Fruit fly (Drosophila melanogaster) whole organism, embryonic: Measurements from ENCODE around the gene CG12016.

Experiments
- Ada2b ChIP-seq: fragments of 200-800 bp; sonication (Bioruptor generic); IDR thresholded peaks from 2 replicates; pipeline ENCODE4 v1.3.6; 2022; ENCODE audit warnings: missing biosample characterization, missing genetic modification characterization
- B-H2 ChIP-seq: fragments of 200-800 bp; sonication (Bioruptor generic); optimal IDR thresholded peaks from 2 replicates; lab custom pipeline; 2018; ENCODE audit warnings: missing biosample characterization, mild to moderate bottlenecking, missing genetic modification characterization
- Bgb ChIP-seq: fragments of 200-800 bp; sonication (Bioruptor generic); IDR thresholded peaks from 2 replicates; pipeline ENCODE4 v1.3.6; 2022; ENCODE audit warnings: missing biosample characterization, missing genetic modification characterization; ENCODE audit not compliant: partially characterized antibody
- CG11247 ChIP-seq: fragments of 200-800 bp; sonication (Bioruptor generic); IDR thresholded peaks from 2 replicates; pipeline ENCODE4 v1.3.6; 2022; ENCODE audit warnings: missing biosample characterization, missing genetic modification characterization
- CG13287 ChIP-seq: fragments of 200-800 bp; sonication (Bioruptor generic); IDR thresholded peaks from 2 replicates; pipeline ENCODE4 v1.3.6; 2022; ENCODE audit warnings: missing biosample characterization, missing genetic modification characterization; ENCODE audit not compliant: partially characterized antibody
- CG14667 ChIP-seq: fragments of 200-800 bp; sonication (Bioruptor generic); IDR thresholded peaks from 2 replicates; pipeline ENCODE4 v1.3.6; 2022; ENCODE audit warnings: missing biosample characterization, missing genetic modification characterization
- CG15479 ChIP-seq: fragments of 200-800 bp; sonication (Bioruptor generic); optimal IDR thresholded peaks from 3 replicates; lab custom pipeline; 2019; ENCODE audit warnings: missing biosample characterization, mild to moderate bottlenecking, missing genetic modification characterization, moderate library complexity
- CG15601 ChIP-seq: fragments of 200-800 bp; sonication (Bioruptor generic); optimal IDR thresholded peaks from 3 replicates; lab custom pipeline; 2019; ENCODE audit warnings: missing biosample characterization, mild to moderate bottlenecking, missing genetic modification characterization, moderate library complexity
- CG2875 ChIP-seq: fragments of 200-800 bp; sonication (Bioruptor generic); optimal IDR thresholded peaks from 2 replicates; lab custom pipeline; 2017; ENCODE audit warnings: missing biosample characterization, mild to moderate bottlenecking, missing genetic modification characterization, missing genetic modification reagents
- CG3163 ChIP-seq: fragments of 200-800 bp; sonication (Bioruptor generic); optimal IDR thresholded peaks from 3 replicates; lab custom pipeline; 2016; ENCODE audit warnings: missing biosample characterization, missing genetic modification characterization
- CG4328 ChIP-seq: fragments of 200-800 bp; sonication (Bioruptor generic); optimal IDR thresholded peaks from 3 replicates; lab custom pipeline; 2017; ENCODE audit warnings: missing biosample characterization, missing genetic modification reagents, missing genetic modification characterization
- CG5180 ChIP-seq: fragments of 200-800 bp; sonication (Bioruptor generic); optimal IDR thresholded peaks from 3 replicates; lab custom pipeline; 2017; ENCODE audit warnings: missing biosample characterization, missing genetic modification characterization, mild to moderate bottlenecking, moderate library complexity, missing genetic modification reagents
- CG7928 ChIP-seq: fragments of 200-800 bp; sonication (Bioruptor generic); optimal IDR thresholded peaks from 2 replicates; lab custom pipeline; 2017; ENCODE audit warnings: missing biosample characterization, mild to moderate bottlenecking, missing genetic modification characterization
- CG7987 ChIP-seq: fragments of 200-800 bp; sonication (Bioruptor generic); optimal IDR thresholded peaks from 2 replicates; lab custom pipeline; 2018; ENCODE audit warnings: missing biosample characterization, mild to moderate bottlenecking, missing genetic modification characterization, moderate library complexity
- CG9727 ChIP-seq: fragments of 200-800 bp; sonication (Bioruptor generic); optimal IDR thresholded peaks from 3 replicates; lab custom pipeline; 2017; ENCODE audit warnings: missing biosample characterization, mild to moderate bottlenecking, missing genetic modification characterization
- CTCF ChIP-seq: fragments of 200-800 bp; sonication (Bioruptor generic); optimal IDR thresholded peaks from 2 replicates; lab custom pipeline; 2017; ENCODE audit warnings: missing biosample characterization, mild to moderate bottlenecking, missing genetic modification characterization, moderate library complexity
- CkIIα-i1 ChIP-seq: fragments of 200-800 bp; sonication (Bioruptor generic); IDR thresholded peaks from 2 replicates; pipeline ENCODE4 v1.3.6; 2022; ENCODE audit warnings: missing biosample characterization, missing genetic modification characterization
- CoRest ChIP-seq: fragments of 200-800 bp; sonication (Bioruptor generic); optimal IDR thresholded peaks from 3 replicates; lab custom pipeline; 2018; ENCODE audit warnings: missing biosample characterization, mild to moderate bottlenecking, missing genetic modification characterization, moderate library complexity
- Dbx ChIP-seq: fragments of 200-800 bp; sonication (Bioruptor generic); IDR thresholded peaks from 3 replicates; pipeline ENCODE4 v1.3.6; 2022; ENCODE audit warnings: missing biosample characterization, missing genetic modification characterization
- Doc3 ChIP-seq: fragments of 200-800 bp; sonication (Bioruptor generic); IDR thresholded peaks from 3 replicates; pipeline ENCODE4 v1.3.6; 2022; ENCODE audit warnings: missing biosample characterization, missing genetic modification characterization; ENCODE audit not compliant: partially characterized antibody
- Dp ChIP-seq: fragments of 200-800 bp; sonication (Bioruptor generic); optimal IDR thresholded peaks from 2 replicates; lab custom pipeline; 2018; ENCODE audit warnings: missing biosample characterization, mild to moderate bottlenecking, missing genetic modification characterization, moderate library complexity
- E2f2 ChIP-seq: fragments of 200-800 bp; sonication (Bioruptor generic); IDR thresholded peaks from 2 replicates; pipeline ENCODE4 v1.3.6; 2022; ENCODE audit warnings: missing biosample characterization, missing genetic modification characterization
- H15 ChIP-seq: fragments of 200-800 bp; sonication (Bioruptor generic); IDR thresholded peaks from 3 replicates; pipeline ENCODE4 v1.3.6; 2022; ENCODE audit warnings: missing biosample characterization, missing genetic modification characterization
- Hand ChIP-seq: fragments of 200-800 bp; sonication (Bioruptor generic); optimal IDR thresholded peaks from 2 replicates; lab custom pipeline; 2017; ENCODE audit warnings: mild to moderate bottlenecking, missing biosample characterization, missing genetic modification reagents, missing genetic modification characterization
- Lhr ChIP-seq: fragments of 200-800 bp; sonication (Bioruptor generic); optimal IDR thresholded peaks from 3 replicates; lab custom pipeline; 2017; ENCODE audit warnings: mild to moderate bottlenecking, missing biosample characterization, missing genetic modification reagents, missing genetic modification characterization
- Meics ChIP-seq: fragments of 200-800 bp; sonication (Bioruptor generic); optimal IDR thresholded peaks from 2 replicates; lab custom pipeline; 2017; ENCODE audit warnings: missing biosample characterization, mild to moderate bottlenecking, missing genetic modification characterization
- NC2α ChIP-seq: fragments of 200-800 bp; sonication (Bioruptor generic); optimal IDR thresholded peaks from 2 replicates; lab custom pipeline; 2016; ENCODE audit warnings: missing biosample characterization, missing genetic modification characterization
- Opbp ChIP-seq: fragments of 200-800 bp; sonication (Bioruptor generic); IDR thresholded peaks from 3 replicates; pipeline ENCODE4 v1.3.6; 2022; ENCODE audit warnings: missing biosample characterization, missing genetic modification characterization; ENCODE audit not compliant: partially characterized antibody
- Pdp1 ChIP-seq, 2 experiments: fragments of 200-800 bp; sonication (Bioruptor generic); optimal IDR thresholded peaks; 3 replicates each; lab custom pipeline; 2016; ENCODE audit warnings: missing biosample characterization in 2 of 2, missing genetic modification characterization in 2 of 2, mild to moderate bottlenecking in 1 of 2, moderate library complexity in 1 of 2
- Trl ChIP-seq, 3 experiments: fragments of >200 bp in 2 of 3; fragments of 200-800 bp in 1 of 3; sonication (Bioruptor generic) in 1 of 3; optimal IDR thresholded peaks; 2 replicates in 1 of 3; 3 replicates in 2 of 3; lab custom pipeline; 2016 to 2017; ENCODE audit warnings: missing biosample characterization in 1 of 3, missing genetic modification characterization in 1 of 3
- bbx ChIP-seq: fragments of 200-800 bp; sonication (Bioruptor generic); IDR thresholded peaks from 2 replicates; pipeline ENCODE4 v1.3.6; 2022; ENCODE audit warnings: missing biosample characterization, missing genetic modification characterization; ENCODE audit not compliant: partially characterized antibody
- btn ChIP-seq: fragments of 200-800 bp; sonication (Bioruptor generic); optimal IDR thresholded peaks from 2 replicates; lab custom pipeline; 2016; ENCODE audit warnings: missing biosample characterization, missing genetic modification characterization
- dmrt99B ChIP-seq: fragments of 200-800 bp; sonication (Bioruptor generic); optimal IDR thresholded peaks from 2 replicates; lab custom pipeline; 2018; ENCODE audit warnings: missing biosample characterization, mild to moderate bottlenecking, missing genetic modification characterization, moderate library complexity
- emc ChIP-seq: fragments of 200-800 bp; sonication (Bioruptor generic); optimal IDR thresholded peaks from 2 replicates; lab custom pipeline; 2016; ENCODE audit warnings: missing biosample characterization, missing genetic modification characterization
- fru ChIP-seq: fragments of >200 bp; optimal IDR thresholded peaks from 2 replicates; lab custom pipeline; 2017
- ftz-f1 ChIP-seq: fragments of 200-800 bp; sonication (Bioruptor generic); optimal IDR thresholded peaks from 2 replicates; lab custom pipeline; 2016; ENCODE audit warnings: missing biosample characterization, missing genetic modification characterization
- gcm2 ChIP-seq: fragments of 200-800 bp; sonication (Bioruptor generic); optimal IDR thresholded peaks from 2 replicates; lab custom pipeline; 2016; ENCODE audit warnings: missing biosample characterization, missing genetic modification characterization
- grau ChIP-seq: fragments of 200-800 bp; optimal IDR thresholded peaks from 3 replicates; lab custom pipeline; 2019; ENCODE audit warnings: missing biosample characterization, mild to moderate bottlenecking, missing genetic modification characterization, moderate library complexity
- grn ChIP-seq: fragments of 200-800 bp; sonication (Bioruptor generic); optimal IDR thresholded peaks from 3 replicates; lab custom pipeline; 2017; ENCODE audit warnings: missing biosample characterization, missing genetic modification characterization
- insv ChIP-seq, 2 experiments: fragments of 200-800 bp; sonication (Bioruptor generic); optimal IDR thresholded peaks; 3 replicates each; lab custom pipeline; 2016 to 2018; ENCODE audit warnings: missing biosample characterization in 2 of 2, missing genetic modification characterization in 2 of 2
- jing ChIP-seq: fragments of 200-800 bp; sonication (Bioruptor generic); optimal IDR thresholded peaks from 2 replicates; lab custom pipeline; 2018; ENCODE audit warnings: missing biosample characterization, mild to moderate bottlenecking, missing genetic modification characterization
- ken ChIP-seq: fragments of 200-800 bp; sonication (Bioruptor generic); IDR thresholded peaks from 3 replicates; pipeline ENCODE4 v1.3.6; 2022; ENCODE audit warnings: missing biosample characterization, missing genetic modification characterization
- kni ChIP-seq: fragments of 200-800 bp; sonication (Bioruptor generic); optimal IDR thresholded peaks from 3 replicates; lab custom pipeline; 2017; ENCODE audit warnings: mild to moderate bottlenecking, missing biosample characterization, missing genetic modification reagents, missing genetic modification characterization
- pho ChIP-seq: fragments of 200-800 bp; sonication (Bioruptor generic); optimal IDR thresholded peaks from 2 replicates; lab custom pipeline; 2016; ENCODE audit warnings: missing biosample characterization, missing genetic modification characterization
- pita ChIP-seq: fragments of 200-800 bp; sonication (Bioruptor generic); optimal IDR thresholded peaks from 2 replicates; lab custom pipeline; 2017; ENCODE audit warnings: missing biosample characterization, mild to moderate bottlenecking, missing genetic modification characterization
- rib ChIP-seq: fragments of 200-800 bp; sonication (Bioruptor generic); IDR thresholded peaks from 2 replicates; pipeline ENCODE4 v1.3.6; 2022; ENCODE audit warnings: missing biosample characterization, missing genetic modification characterization
- so ChIP-seq: fragments of 200-800 bp; sonication (Bioruptor generic); IDR thresholded peaks from 3 replicates; pipeline ENCODE4 v1.3.6; 2022; ENCODE audit warnings: missing biosample characterization, missing genetic modification characterization
- stwl ChIP-seq: fragments of 200-800 bp; sonication (Bioruptor generic); optimal IDR thresholded peaks from 3 replicates; lab custom pipeline; 2018; ENCODE audit warnings: missing biosample characterization, mild to moderate bottlenecking, missing genetic modification characterization, moderate library complexity
- trem ChIP-seq: fragments of 200-800 bp; optimal IDR thresholded peaks from 3 replicates; lab custom pipeline; 2019; ENCODE audit warnings: missing biosample characterization, mild to moderate bottlenecking, missing genetic modification characterization, moderate library complexity
- tx ChIP-seq: fragments of 200-800 bp; sonication (Bioruptor generic); optimal IDR thresholded peaks from 2 replicates; lab custom pipeline; 2016; ENCODE audit warnings: missing biosample characterization, missing genetic modification characterization
- z ChIP-seq: fragments of 200-800 bp; sonication (Bioruptor generic); IDR thresholded peaks from 3 replicates; pipeline ENCODE4 v1.3.6; 2022; ENCODE audit warnings: missing biosample characterization, missing genetic modification characterization

CG12016 gene

DNA sequence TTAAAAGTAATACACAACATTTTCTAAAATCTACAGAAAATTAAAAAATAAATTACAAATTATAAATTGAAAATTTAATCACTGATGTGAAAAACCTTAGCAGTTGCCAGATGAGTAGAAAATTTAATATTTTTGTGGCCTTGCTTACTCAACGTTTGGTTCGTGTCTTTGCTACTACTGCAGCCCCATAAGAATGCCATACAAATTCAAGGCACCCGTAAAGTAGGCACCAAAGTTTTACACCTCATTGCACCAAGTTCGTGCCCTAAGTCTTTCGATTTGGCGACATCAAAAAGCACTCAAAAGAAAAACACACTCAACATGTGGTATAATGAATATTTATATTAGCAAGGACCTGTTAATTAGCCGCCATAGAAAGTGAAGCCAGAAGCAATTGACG is 42.4 kb upstream of the CG12016 start:
- TF ChIP-seq Bgb (GFP tag; lab: Robert Waterston, UW) (peak; percentile 23; the same call in 1 of the 2 replicates), CG15479 (no peak), CG14667 (no peak), Pdp1 (GFP tag; optimal IDR thresholded peaks at IDR 0.05; lab: Kevin White, UChicago) (peak in 1 of 2 experiments; percentile 26), CG15601 (tag; lab: Kevin White, UChicago) (peak; percentile 3), Lhr (GFP tag; lab: Kevin White, UChicago) (peak; percentile 56), CoRest (tag; lab: Kevin White, UChicago) (peak; percentile 27), CTCF (GFP tag; lab: Kevin White, UChicago) (peak; percentile 58), CG7928 (GFP tag; lab: Kevin White, UChicago) (no peak), CG4328 (GFP tag; lab: Kevin White, UChicago) (no peak), Opbp (GFP tag; lab: Robert Waterston, UW) (peak; percentile 49; the same call in 1 of the 3 replicates), Dp (GFP tag; lab: Kevin White, UChicago) (peak; percentile 8), pita (peak; percentile 61), E2f2 (GFP tag; lab: Robert Waterston, UW) (0 out of 2 replicates have a peak, but pooled peaks have one; percentile 8), ftz-f1 (GFP tag; lab: Kevin White, UChicago) (peak; percentile 80), CG13287 (GFP tag; lab: Robert Waterston, UW) (peak; percentile 62; the same call in 1 of the 2 replicates), Ada2b (no peak), CG2875 (no peak), trem (tag; lab: Kevin White, UChicago) (peak; percentile 16), ken (no peak), stwl (tag; lab: Kevin White, UChicago) (peak; percentile 54), CG11247 (GFP tag; lab: Robert Waterston, UW) (peak; percentile 95), CG5180 (no peak), z (GFP tag; lab: Robert Waterston, UW) (peak; percentile 83)

DNA sequence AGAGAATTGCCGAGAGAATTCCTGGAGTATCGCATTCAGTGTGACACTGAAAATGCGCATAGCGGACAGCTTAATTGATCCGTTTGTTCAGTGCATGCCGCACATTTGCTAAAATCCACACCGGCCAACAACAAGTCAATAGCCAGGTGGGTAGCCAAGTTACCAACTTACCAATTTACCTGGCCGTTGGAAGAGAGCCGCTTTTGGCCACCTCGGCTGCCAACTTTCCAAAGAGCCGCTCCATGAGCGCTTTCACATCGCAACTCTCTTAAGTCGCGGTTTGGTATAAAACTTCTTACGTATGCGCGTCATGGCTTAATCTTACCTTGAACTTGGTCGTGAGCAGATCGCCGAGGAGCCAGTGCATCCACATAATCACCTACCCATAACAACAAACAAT is 39.4 kb upstream of the CG12016 start, which contains the start of gene CG12017:
Gene CG12017 (plus strand): TSS at position 310 of the 400 bp plus-strand sequence.
- TF ChIP-seq grau (tag; lab: Kevin White, UChicago) (no peak), emc (GFP tag; lab: Kevin White, UChicago) (no peak), CG3163 (GFP tag; lab: Kevin White, UChicago) (peak; percentile 63), Doc3 (GFP tag; lab: Robert Waterston, UW) (0 out of 3 replicates have a peak, but pooled peaks have one; percentile 15), B-H2 (GFP tag; lab: Kevin White, UChicago) (no peak), H15 (GFP tag; lab: Robert Waterston, UW) (no peak), ftz-f1 (GFP tag; lab: Kevin White, UChicago) (no peak), rib (GFP tag; lab: Robert Waterston, UW) (no peak), Hand (GFP tag; lab: Kevin White, UChicago) (no peak), btn (GFP tag; lab: Kevin White, UChicago) (no peak), Meics (no peak), Dbx (GFP tag; lab: Robert Waterston, UW) (no peak), tx (no peak), grn (no peak), jing (GFP tag; lab: Kevin White, UChicago) (no peak), kni (GFP tag; lab: Kevin White, UChicago) (peak; percentile 37), insv (GFP tag; optimal IDR thresholded peaks at IDR 0.05; lab: Kevin White, UChicago) (no peak), fru (no peak), bbx (GFP tag; lab: Robert Waterston, UW) (no peak), dmrt99B (tag; lab: Kevin White, UChicago) (no peak), NC2α (GFP tag; lab: Kevin White, UChicago) (no peak), CG7987 (GFP tag; lab: Kevin White, UChicago) (no peak), pho (no peak), gcm2 (GFP tag; lab: Kevin White, UChicago) (no peak), CG9727 (no peak), Trl (optimal IDR thresholded peaks at IDR 0.05; lab: Kevin White, UChicago) (peak in 1 of 2 experiments; percentile 22), Trl (GFP tag; optimal IDR thresholded peaks at IDR 0.05; lab: Kevin White, UChicago) (no peak), CkIIα-i1 (GFP tag; lab: Robert Waterston, UW) (no peak), so (no peak)
